Worm (Caenorhabditis elegans) whole organism, early embryonic: Measurements from ENCODE around the gene acc-1.

Experiments
- B0310.2 ChIP-seq: sonication (generic microtip); optimal IDR thresholded peaks from 2 replicates; lab custom pipeline; 2016; ENCODE audit warnings: mild to moderate bottlenecking, missing genetic modification characterization, missing compliant biosample characterization
- F13C5.2 ChIP-seq: sonication (generic microtip); optimal IDR thresholded peaks from 2 replicates; lab custom pipeline; 2017; ENCODE audit warnings: mild to moderate bottlenecking, missing genetic modification characterization, inconsistent platforms, missing compliant biosample characterization
- aly-1 ChIP-seq: sonication (generic microtip); optimal IDR thresholded peaks from 2 replicates; lab custom pipeline; 2016; ENCODE audit warnings: missing genetic modification characterization, missing compliant biosample characterization
- ama-1 ChIP-seq: fragments of 150-350 bp; optimal IDR thresholded peaks from 2 replicates; lab custom pipeline; 2014
- ceh-13 ChIP-seq: fragments of 200-800 bp; sonication (Bioruptor generic); optimal IDR thresholded peaks from 2 replicates; lab custom pipeline; 2018; ENCODE audit warnings: mild to moderate bottlenecking, missing genetic modification characterization, missing compliant biosample characterization
- ceh-36 ChIP-seq: sonication (generic microtip); optimal IDR thresholded peaks from 2 replicates; lab custom pipeline; 2016; ENCODE audit warnings: missing genetic modification characterization, inconsistent platforms, missing compliant biosample characterization
- ets-7 ChIP-seq: sonication (generic microtip); optimal IDR thresholded peaks from 2 replicates; lab custom pipeline; 2016; ENCODE audit warnings: missing genotype, missing genetic modification characterization, missing compliant biosample characterization
- flt-1 ChIP-seq: fragments of 200-800 bp; sonication (Bioruptor generic); IDR thresholded peaks from 2 replicates; pipeline ENCODE4 v1.3.6; 2022; ENCODE audit warnings: missing genetic modification characterization, missing compliant biosample characterization
- hmbx-1 ChIP-seq: sonication (generic microtip); optimal IDR thresholded peaks from 2 replicates; lab custom pipeline; 2016; ENCODE audit warnings: mild to moderate bottlenecking, missing genetic modification characterization, missing compliant biosample characterization
- hmg-4 ChIP-seq: fragments of 200-800 bp; sonication (Bioruptor generic); optimal IDR thresholded peaks from 2 replicates; lab custom pipeline; 2018; ENCODE audit warnings: mild to moderate bottlenecking, missing genetic modification characterization, missing compliant biosample characterization
- hnd-1 ChIP-seq: sonication (generic microtip); optimal IDR thresholded peaks from 2 replicates; lab custom pipeline; 2016; ENCODE audit warnings: missing genetic modification characterization, missing compliant biosample characterization
- pes-1 ChIP-seq: fragments of 200-800 bp; sonication (Bioruptor generic); IDR thresholded peaks from 2 replicates; pipeline ENCODE4 v1.3.6; 2022; ENCODE audit warnings: missing genetic modification reagents, missing genetic modification characterization, missing compliant biosample characterization
- scrt-1 ChIP-seq: fragments of 200-800 bp; sonication (Bioruptor generic); IDR thresholded peaks from 2 replicates; pipeline ENCODE4 v1.3.6; 2022; ENCODE audit warnings: missing genetic modification characterization, missing compliant biosample characterization
- sea-1 ChIP-seq: fragments of 200-800 bp; sonication (Bioruptor generic); conservative IDR thresholded peaks from 2 replicates; pipeline ENCODE4 v1.3.6; 2022; ENCODE audit warnings: missing genetic modification characterization, missing compliant biosample characterization
- tbx-11 ChIP-seq: fragments of 200-800 bp; sonication (Bioruptor generic); IDR thresholded peaks from 2 replicates; pipeline ENCODE4 v1.3.6; 2022; ENCODE audit warnings: missing genetic modification characterization, missing compliant biosample characterization
- tbx-37 ChIP-seq: fragments of 200-800 bp; sonication (Bioruptor generic); conservative IDR thresholded peaks from 2 replicates; pipeline ENCODE4 v1.3.6; 2022; ENCODE audit warnings: missing genetic modification reagents, missing genetic modification characterization, missing compliant biosample characterization
- tra-4 ChIP-seq: sonication (generic microtip); optimal IDR thresholded peaks from 2 replicates; lab custom pipeline; 2017; ENCODE audit warnings: missing genetic modification characterization, missing compliant biosample characterization

The acc-1 gene

DNA sequence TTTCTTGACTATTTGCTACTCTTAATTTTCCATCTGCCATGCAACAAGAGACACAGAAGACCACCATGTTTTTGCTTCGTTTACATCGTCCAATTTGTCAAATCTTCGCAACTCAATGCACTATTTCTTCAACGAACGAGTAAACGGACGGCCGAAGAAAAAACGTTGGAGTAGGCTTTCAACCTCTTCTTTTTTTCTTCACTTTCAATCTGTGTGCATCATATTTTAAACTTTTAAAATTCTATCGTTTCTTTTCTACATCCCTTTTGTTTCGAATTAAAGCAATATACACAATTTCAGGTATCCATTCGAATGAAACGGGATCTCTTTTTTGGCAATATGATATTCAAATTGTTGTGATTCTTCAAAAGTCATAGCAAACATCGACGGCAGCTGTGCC is at the start of gene acc-1:
TSS of gene acc-1 (plus strand) at position 301 of the 400 bp plus-strand sequence.
- TF ChIP-seq tbx-37 (no peak), ama-1 (no peak), hnd-1 (no peak), flt-1 (GFP tag; lab: Robert Waterston, UW) (no peak), tra-4 (tag; lab: Kevin White, UChicago) (no peak), F13C5.2 (tag; lab: Kevin White, UChicago) (no peak), sea-1 (GFP tag; lab: Robert Waterston, UW) (no peak), aly-1 (tag; lab: Kevin White, UChicago) (no peak), ceh-13 (GFP tag; lab: Kevin White, UChicago) (no peak), scrt-1 (no peak), ets-7 (tag; lab: Kevin White, UChicago) (no peak), tbx-11 (no peak), hmg-4 (GFP tag; lab: Kevin White, UChicago) (no peak), hmbx-1 (tag; lab: Kevin White, UChicago) (no peak), ceh-36 (tag; lab: Kevin White, UChicago) (no peak), B0310.2 (tag; lab: Kevin White, UChicago) (no peak), pes-1 (GFP tag; lab: Robert Waterston, UW) (no peak)

DNA sequence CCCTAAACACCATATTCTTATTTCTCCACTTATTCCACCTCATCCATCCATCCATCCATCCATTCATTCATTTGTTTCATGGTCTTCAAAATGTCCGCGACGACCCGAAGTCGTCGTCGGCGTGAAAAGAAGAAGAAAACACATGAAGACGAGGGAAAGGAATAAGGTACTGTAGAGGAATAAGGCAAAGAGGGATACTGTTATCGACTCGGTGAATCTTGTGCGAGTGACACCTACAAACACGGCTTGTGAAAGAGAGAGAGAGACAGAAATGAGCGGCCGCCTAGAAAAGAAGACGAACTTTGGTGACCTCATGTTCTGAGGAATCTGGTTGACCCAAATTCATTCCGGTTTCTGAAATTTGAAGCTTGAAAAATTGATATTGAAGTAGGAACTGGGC is 48.8 kb upstream of the acc-1 start:
- TF ChIP-seq pes-1 (GFP tag; lab: Robert Waterston, UW) (no peak), ets-7 (tag; lab: Kevin White, UChicago) (no peak), sea-1 (GFP tag; lab: Robert Waterston, UW) (no peak), hmbx-1 (tag; lab: Kevin White, UChicago) (no peak)

DNA sequence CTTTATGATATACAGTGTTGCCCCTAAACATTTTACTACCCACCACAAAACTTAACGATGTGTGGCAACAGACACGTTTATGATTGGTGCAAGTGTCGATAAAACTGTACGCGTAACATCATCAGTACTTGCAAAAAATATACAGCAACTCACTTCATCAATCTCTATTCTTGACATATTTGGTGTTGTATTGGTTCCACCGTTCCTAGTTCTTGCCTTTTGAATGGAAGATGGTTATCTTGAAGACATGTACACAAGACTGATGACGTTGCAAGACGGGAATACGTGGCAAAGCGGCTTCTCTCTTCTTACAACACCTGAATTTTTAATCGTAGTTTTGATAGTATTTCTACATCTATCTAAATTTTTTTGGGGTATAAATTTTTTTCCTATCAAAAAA is 46.9 kb upstream of the acc-1 start:
- TF ChIP-seq ceh-13 (GFP tag; lab: Kevin White, UChicago) (no peak), tra-4 (tag; lab: Kevin White, UChicago) (no peak), aly-1 (tag; lab: Kevin White, UChicago) (no peak), tbx-37 (no peak), scrt-1 (no peak), hmbx-1 (tag; lab: Kevin White, UChicago) (no peak)

DNA sequence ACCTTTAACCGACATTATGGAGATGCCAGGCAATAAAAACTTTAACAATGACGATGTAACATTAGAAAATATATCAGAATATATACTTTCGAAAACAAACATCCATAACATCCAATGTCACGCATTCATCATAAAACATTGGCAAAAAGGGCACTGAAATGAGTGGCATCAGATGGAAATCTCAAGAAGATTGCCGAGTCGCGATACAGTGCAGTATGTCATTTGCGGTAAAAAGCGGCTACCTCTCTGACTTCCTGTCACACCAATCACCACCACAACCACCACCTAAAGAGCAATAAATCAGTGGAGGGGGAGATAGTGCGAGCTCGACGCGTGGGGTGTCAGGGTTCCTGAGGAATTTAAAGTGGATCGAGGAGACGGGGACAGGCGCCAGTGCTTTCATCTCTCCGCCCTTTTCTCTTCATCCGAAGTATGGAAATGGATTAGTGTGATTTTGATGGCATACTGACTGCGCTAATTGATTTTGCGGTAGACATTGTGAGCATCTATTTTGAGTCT is 44.7 kb upstream of the acc-1 start:
- no peak for TF ChIP-seq sea-1 (GFP tag; lab: Robert Waterston, UW)
- TF ChIP-seq B0310.2 (tag; lab: Kevin White, UChicago): no peak
- no peak for TF ChIP-seq tbx-37
- no peak for TF ChIP-seq hnd-1
- TF ChIP-seq flt-1 (GFP tag; lab: Robert Waterston, UW): no peak

DNA sequence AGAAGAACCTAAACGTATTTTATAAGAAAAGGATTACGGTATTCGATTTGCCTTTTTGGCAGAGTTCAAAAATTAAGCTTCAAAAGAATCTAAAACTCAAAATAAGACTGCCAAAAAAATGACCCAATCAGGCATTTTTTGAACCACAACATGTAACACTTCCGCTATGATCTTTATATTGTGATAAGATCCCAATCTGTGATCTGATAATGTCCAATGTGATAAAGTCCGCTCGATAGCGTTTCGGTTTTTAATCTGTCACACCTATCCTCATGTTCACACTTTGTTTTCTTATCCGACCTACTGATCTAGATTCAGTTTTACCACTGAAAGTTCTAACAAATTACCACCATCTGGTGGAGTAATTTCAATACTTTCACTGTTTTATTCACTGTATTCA is 43.8 kb upstream of the acc-1 start:
- TF ChIP-seq hnd-1 (no peak), tbx-37 (no peak)

DNA sequence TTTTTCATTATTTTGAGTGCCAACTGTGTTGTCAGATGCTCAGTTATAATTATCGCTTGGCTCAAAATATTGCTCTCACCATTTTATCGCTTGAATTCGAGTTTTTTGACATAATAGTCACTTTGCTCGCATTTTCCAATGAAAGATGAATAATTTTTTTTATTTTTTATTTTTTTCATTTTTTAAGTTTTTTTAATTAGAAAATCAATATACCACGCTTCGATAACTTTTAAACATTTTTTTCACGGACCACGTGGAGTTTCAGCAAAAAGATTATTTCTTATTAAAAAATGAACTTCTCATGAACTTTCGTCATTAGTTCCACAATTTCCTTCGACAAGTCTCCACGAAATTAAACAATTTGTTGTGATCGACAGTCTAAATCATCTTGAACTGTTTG is 43.2 kb upstream of the acc-1 start, which contains the start of gene elt-1:
TSS of gene elt-1 (plus strand) at position 301 of the 400 bp plus-strand sequence.
- TF ChIP-seq pes-1 (GFP tag; lab: Robert Waterston, UW) (no peak), ets-7 (tag; lab: Kevin White, UChicago) (no peak), F13C5.2 (tag; lab: Kevin White, UChicago) (no peak), sea-1 (GFP tag; lab: Robert Waterston, UW) (no peak), aly-1 (tag; lab: Kevin White, UChicago) (no peak), hmbx-1 (tag; lab: Kevin White, UChicago) (no peak), tbx-37 (no peak), tra-4 (tag; lab: Kevin White, UChicago) (no peak), hmg-4 (GFP tag; lab: Kevin White, UChicago) (no peak), ama-1 (no peak), flt-1 (GFP tag; lab: Robert Waterston, UW) (no peak)

DNA sequence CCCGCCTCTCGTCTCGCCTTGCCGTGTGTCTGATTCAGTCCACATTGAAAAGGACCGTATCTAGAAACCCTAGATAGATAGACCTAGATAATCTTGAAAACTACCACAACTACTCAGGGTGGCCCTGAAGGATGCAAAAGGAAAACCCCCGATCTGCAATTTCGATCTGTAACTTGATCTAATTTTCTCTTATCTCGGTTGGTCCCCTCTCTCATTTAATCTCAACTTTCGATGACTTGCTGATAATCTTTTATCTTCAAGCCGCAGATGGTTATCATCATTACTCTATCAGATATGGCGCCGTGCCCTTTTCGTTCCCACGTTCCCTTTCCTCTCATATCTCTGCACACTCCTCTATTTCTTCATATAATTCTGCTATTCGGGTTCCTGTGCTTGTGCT is 42.3 kb upstream of the acc-1 start:
- TF ChIP-seq ceh-13 (GFP tag; lab: Kevin White, UChicago) (no peak), tbx-11 (no peak), hmg-4 (GFP tag; lab: Kevin White, UChicago) (no peak), ama-1 (no peak)

DNA sequence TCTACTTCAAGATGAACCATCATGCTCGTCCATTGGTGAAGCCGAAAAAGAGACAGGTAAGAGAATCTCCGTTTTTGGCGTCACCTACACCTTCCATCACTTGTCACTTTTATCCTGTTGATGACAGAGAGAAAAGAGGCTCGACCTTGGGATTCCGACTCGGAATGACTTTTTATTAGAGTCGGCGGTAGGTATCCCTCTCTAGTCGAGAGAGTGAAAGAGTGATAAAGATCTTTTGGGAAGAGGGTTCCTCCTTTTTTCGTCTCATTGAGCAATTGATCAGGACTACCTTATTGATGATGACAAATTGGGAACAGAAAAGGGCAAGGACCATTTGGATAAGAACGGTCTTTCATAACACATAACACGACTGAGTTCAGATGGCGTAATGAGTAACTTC is 40.5 kb upstream of the acc-1 start:
- TF ChIP-seq ets-7 (tag; lab: Kevin White, UChicago) (no peak), hmbx-1 (tag; lab: Kevin White, UChicago) (no peak), tbx-11 (no peak), aly-1 (tag; lab: Kevin White, UChicago) (no peak), hmg-4 (GFP tag; lab: Kevin White, UChicago) (no peak), ceh-36 (tag; lab: Kevin White, UChicago) (no peak), sea-1 (GFP tag; lab: Robert Waterston, UW) (no peak), flt-1 (GFP tag; lab: Robert Waterston, UW) (no peak), ama-1 (no peak), ceh-13 (GFP tag; lab: Kevin White, UChicago) (no peak), pes-1 (GFP tag; lab: Robert Waterston, UW) (no peak), B0310.2 (tag; lab: Kevin White, UChicago) (no peak), F13C5.2 (tag; lab: Kevin White, UChicago) (no peak), hnd-1 (no peak), tbx-37 (no peak), tra-4 (tag; lab: Kevin White, UChicago) (no peak)

DNA sequence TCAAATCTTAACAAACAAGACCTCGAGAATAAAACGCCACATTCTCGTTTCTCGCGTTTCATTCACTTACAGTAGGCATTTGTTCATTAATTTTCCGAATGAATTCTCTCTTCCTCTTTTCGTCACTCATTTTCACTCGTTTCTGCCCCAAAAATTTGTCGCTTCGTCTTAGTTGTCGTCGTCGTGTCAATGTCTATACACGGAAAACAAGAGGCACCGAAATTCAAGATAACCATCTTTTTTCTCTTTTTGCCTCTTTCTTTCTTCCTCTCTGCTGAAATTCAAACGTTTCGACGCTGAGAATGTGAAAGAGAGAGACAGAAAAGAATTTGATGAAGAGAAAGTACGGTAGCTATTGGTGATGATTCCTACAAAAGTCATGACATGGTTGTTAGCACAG is 39.8 kb upstream of the acc-1 start:
- no peak for TF ChIP-seq tra-4 (tag; lab: Kevin White, UChicago)
- TF ChIP-seq ceh-13 (GFP tag; lab: Kevin White, UChicago): no peak
- TF ChIP-seq aly-1 (tag; lab: Kevin White, UChicago): no peak
- TF ChIP-seq ceh-36 (tag; lab: Kevin White, UChicago): no peak
- TF ChIP-seq sea-1 (GFP tag; lab: Robert Waterston, UW): no peak
- TF ChIP-seq F13C5.2 (tag; lab: Kevin White, UChicago): no peak
- no peak for TF ChIP-seq ama-1
- no peak for TF ChIP-seq tbx-11
- TF ChIP-seq scrt-1: no peak
- no peak for TF ChIP-seq pes-1 (GFP tag; lab: Robert Waterston, UW)
- TF ChIP-seq hnd-1: no peak
- TF ChIP-seq tbx-37: no peak
